Fruit fly (Drosophila melanogaster) whole organism, embryonic: ENCODE results near the gene Fer3HCH.

Experiments used
- BEAF-32 ChIP-seq: fragments of 200-800 bp; sonication (Bioruptor generic); optimal IDR thresholded peaks from 3 replicates; lab custom pipeline; 2017; ENCODE audit warnings: missing biosample characterization, missing genetic modification characterization, mild to moderate bottlenecking, moderate library complexity, missing genetic modification reagents
- CG10565 ChIP-seq: fragments of 200-800 bp; sonication (Bioruptor generic); optimal IDR thresholded peaks from 3 replicates; lab custom pipeline; 2016; ENCODE audit warnings: missing biosample characterization, mild to moderate bottlenecking, missing genetic modification characterization
- CG11085 ChIP-seq: fragments of 200-800 bp; sonication (Bioruptor generic); IDR thresholded peaks from 2 replicates; pipeline ENCODE4 v1.3.6; 2022; ENCODE audit warnings: missing biosample characterization, missing genetic modification characterization
- CG11504 ChIP-seq: fragments of 200-800 bp; sonication (Bioruptor generic); optimal IDR thresholded peaks from 3 replicates; lab custom pipeline; 2019; ENCODE audit warnings: missing biosample characterization, mild to moderate bottlenecking, missing genetic modification characterization, moderate library complexity
- CG13424 ChIP-seq: fragments of 200-800 bp; sonication (Bioruptor generic); optimal IDR thresholded peaks from 2 replicates; lab custom pipeline; 2019; ENCODE audit warnings: missing biosample characterization, mild to moderate bottlenecking, missing genetic modification characterization, moderate library complexity
- CG14860 ChIP-seq: fragments of 200-800 bp; sonication (Bioruptor generic); IDR thresholded peaks from 3 replicates; pipeline ENCODE4 v1.3.6; 2022; ENCODE audit warnings: missing biosample characterization, missing genetic modification characterization; ENCODE audit not compliant: partially characterized antibody
- CG15601 ChIP-seq: fragments of 200-800 bp; sonication (Bioruptor generic); optimal IDR thresholded peaks from 3 replicates; lab custom pipeline; 2019; ENCODE audit warnings: missing biosample characterization, mild to moderate bottlenecking, missing genetic modification characterization, moderate library complexity
- CG15696 ChIP-seq: fragments of 200-800 bp; sonication (Bioruptor generic); optimal IDR thresholded peaks from 2 replicates; lab custom pipeline; 2019; ENCODE audit warnings: missing biosample characterization, mild to moderate bottlenecking, missing genetic modification characterization, moderate library complexity
- CG16813 ChIP-seq: fragments of 200-800 bp; sonication (Bioruptor generic); IDR thresholded peaks from 3 replicates; pipeline ENCODE4 v1.3.6; 2022; ENCODE audit warnings: missing biosample characterization, missing genetic modification characterization; ENCODE audit not compliant: partially characterized antibody
- CG17912 ChIP-seq: fragments of 200-800 bp; sonication (Bioruptor generic); optimal IDR thresholded peaks from 2 replicates; lab custom pipeline; 2018; ENCODE audit warnings: missing biosample characterization, mild to moderate bottlenecking, missing genetic modification characterization
- CG1792 ChIP-seq: fragments of 200-800 bp; sonication (Bioruptor generic); optimal IDR thresholded peaks from 2 replicates; lab custom pipeline; 2016; ENCODE audit warnings: missing biosample characterization, missing genetic modification characterization
- CG2116 ChIP-seq: fragments of 200-800 bp; sonication (Bioruptor generic); optimal IDR thresholded peaks from 3 replicates; lab custom pipeline; 2018; ENCODE audit warnings: missing biosample characterization, mild to moderate bottlenecking, missing genetic modification characterization
- CG2120 ChIP-seq: fragments of 200-800 bp; sonication (Bioruptor generic); optimal IDR thresholded peaks from 3 replicates; lab custom pipeline; 2016; ENCODE audit warnings: missing biosample characterization, missing genetic modification characterization
- CG2129 ChIP-seq: fragments of 200-800 bp; sonication (Bioruptor generic); IDR thresholded peaks from 2 replicates; pipeline ENCODE4 v1.3.6; 2022; ENCODE audit warnings: missing biosample characterization, missing genetic modification characterization; ENCODE audit not compliant: partially characterized antibody
- CG3163 ChIP-seq: fragments of 200-800 bp; sonication (Bioruptor generic); optimal IDR thresholded peaks from 3 replicates; lab custom pipeline; 2016; ENCODE audit warnings: missing biosample characterization, missing genetic modification characterization
- CG33557 ChIP-seq: fragments of 200-800 bp; sonication (Bioruptor generic); optimal IDR thresholded peaks from 2 replicates; lab custom pipeline; 2019; ENCODE audit warnings: missing biosample characterization, mild to moderate bottlenecking, missing genetic modification characterization, moderate library complexity
- CG34224 ChIP-seq: fragments of 200-800 bp; sonication (Bioruptor generic); IDR thresholded peaks from 3 replicates; pipeline ENCODE4 v1.3.6; 2022; ENCODE audit warnings: missing biosample characterization, missing genetic modification characterization; ENCODE audit not compliant: partially characterized antibody
- CG34422 ChIP-seq: fragments of 200-800 bp; sonication (Bioruptor generic); IDR thresholded peaks from 3 replicates; pipeline ENCODE4 v1.3.6; 2022; ENCODE audit warnings: missing biosample characterization, missing genetic modification characterization
- CG42726 ChIP-seq: fragments of 200-800 bp; sonication (Bioruptor generic); IDR thresholded peaks from 2 replicates; pipeline ENCODE4 v1.3.6; 2022; ENCODE audit warnings: missing biosample characterization, missing genetic modification characterization; ENCODE audit not compliant: partially characterized antibody
- CG6791 ChIP-seq: fragments of 200-800 bp; sonication (Bioruptor generic); IDR thresholded peaks from 3 replicates; pipeline ENCODE4 v1.3.6; 2022; ENCODE audit warnings: missing biosample characterization, missing genetic modification characterization; ENCODE audit not compliant: partially characterized antibody
- Dll ChIP-seq: fragments of 200-800 bp; sonication (Bioruptor generic); IDR thresholded peaks from 4 replicates; pipeline ENCODE4 v1.3.6; 2022; ENCODE audit warnings: missing biosample characterization, missing genetic modification characterization; ENCODE audit not compliant: partially characterized antibody
- Doc3 ChIP-seq: fragments of 200-800 bp; sonication (Bioruptor generic); IDR thresholded peaks from 3 replicates; pipeline ENCODE4 v1.3.6; 2022; ENCODE audit warnings: missing biosample characterization, missing genetic modification characterization; ENCODE audit not compliant: partially characterized antibody
- Dref ChIP-seq: fragments of 200-800 bp; sonication (Bioruptor generic); IDR thresholded peaks from 2 replicates; pipeline ENCODE4 v1.3.6; 2022; ENCODE audit warnings: missing biosample characterization, missing genetic modification characterization
- Ets97D ChIP-seq: fragments of 200-800 bp; sonication (Bioruptor generic); optimal IDR thresholded peaks from 3 replicates; lab custom pipeline; 2016; ENCODE audit warnings: missing biosample characterization, missing genetic modification characterization
- HmgZ ChIP-seq: fragments of 200-800 bp; sonication (Bioruptor generic); optimal IDR thresholded peaks from 2 replicates; lab custom pipeline; 2018; ENCODE audit warnings: missing biosample characterization, mild to moderate bottlenecking, missing genetic modification characterization
- MBD-R2 ChIP-seq: fragments of 200-800 bp; sonication (Bioruptor generic); IDR thresholded peaks from 2 replicates; pipeline ENCODE4 v1.3.6; 2022; ENCODE audit warnings: missing biosample characterization, missing genetic modification characterization
- Max ChIP-seq: fragments of 200-800 bp; sonication (Bioruptor generic); optimal IDR thresholded peaks from 2 replicates; lab custom pipeline; 2016; ENCODE audit warnings: missing biosample characterization, mild to moderate bottlenecking, missing genetic modification characterization
- Med ChIP-seq: fragments of 200-800 bp; sonication (Bioruptor generic); peaks from one replicate; lab custom pipeline; 2016; ENCODE audit warnings: missing biosample characterization, missing genetic modification characterization, mild to moderate bottlenecking, inconsistent platforms, moderate library complexity
- Myb ChIP-seq: fragments of 200-800 bp; sonication (Bioruptor generic); optimal IDR thresholded peaks from 2 replicates; lab custom pipeline; 2016; ENCODE audit warnings: missing biosample characterization, missing genetic modification characterization
- NC2β ChIP-seq: fragments of 200-800 bp; sonication (Bioruptor generic); optimal IDR thresholded peaks from 2 replicates; lab custom pipeline; 2016; ENCODE audit warnings: missing biosample characterization, missing genetic modification characterization
- Opbp ChIP-seq: fragments of 200-800 bp; sonication (Bioruptor generic); IDR thresholded peaks from 3 replicates; pipeline ENCODE4 v1.3.6; 2022; ENCODE audit warnings: missing biosample characterization, missing genetic modification characterization; ENCODE audit not compliant: partially characterized antibody
- Rfx ChIP-seq: fragments of 200-800 bp; sonication (Bioruptor generic); IDR thresholded peaks from 2 replicates; pipeline ENCODE4 v1.3.6; 2022; ENCODE audit warnings: missing biosample characterization, missing genetic modification characterization
- Sin3A ChIP-seq: fragments of >200 bp; optimal IDR thresholded peaks from 2 replicates; lab custom pipeline; 2018
- Sox102F ChIP-seq: fragments of 200-800 bp; sonication (Bioruptor generic); optimal IDR thresholded peaks from 2 replicates; lab custom pipeline; 2018; ENCODE audit warnings: missing biosample characterization, mild to moderate bottlenecking, missing genetic modification characterization, moderate library complexity
- ara ChIP-seq: fragments of 200-800 bp; sonication (Bioruptor generic); IDR thresholded peaks from 2 replicates; pipeline ENCODE4 v1.3.6; 2022; ENCODE audit warnings: missing biosample characterization, missing genetic modification characterization
- bbx ChIP-seq: fragments of 200-800 bp; sonication (Bioruptor generic); IDR thresholded peaks from 2 replicates; pipeline ENCODE4 v1.3.6; 2022; ENCODE audit warnings: missing biosample characterization, missing genetic modification characterization; ENCODE audit not compliant: partially characterized antibody
- chinmo ChIP-seq: fragments of 200-800 bp; sonication (Bioruptor generic); IDR thresholded peaks from 4 replicates; pipeline ENCODE4 v1.3.6; 2022; ENCODE audit warnings: missing biosample characterization, missing genetic modification characterization; ENCODE audit not compliant: partially characterized antibody
- chm ChIP-seq: fragments of 200-800 bp; sonication (Bioruptor generic); IDR thresholded peaks from 2 replicates; pipeline ENCODE4 v1.3.6; 2022; ENCODE audit warnings: missing biosample characterization, missing genetic modification characterization
- da ChIP-seq: fragments of 200-800 bp; sonication (Bioruptor generic); optimal IDR thresholded peaks from 2 replicates; lab custom pipeline; 2016; ENCODE audit warnings: missing biosample characterization, missing genetic modification characterization
- esg ChIP-seq: fragments of 200-800 bp; sonication (Bioruptor generic); conservative IDR thresholded peaks from 2 replicates; pipeline ENCODE4 v1.3.6; 2022; ENCODE audit warnings: missing biosample characterization, missing genetic modification characterization
- ftz-f1 ChIP-seq: fragments of 200-800 bp; sonication (Bioruptor generic); optimal IDR thresholded peaks from 2 replicates; lab custom pipeline; 2016; ENCODE audit warnings: missing biosample characterization, missing genetic modification characterization
- hb ChIP-seq: fragments of 200-800 bp; sonication (Bioruptor generic); IDR thresholded peaks from 3 replicates; pipeline ENCODE4 v1.3.6; 2022; ENCODE audit warnings: missing biosample characterization, missing genetic modification characterization; ENCODE audit not compliant: partially characterized antibody
- hbn ChIP-seq: fragments of 200-800 bp; sonication (Bioruptor generic); IDR thresholded peaks from 2 replicates; pipeline ENCODE4 v1.3.6; 2022; ENCODE audit warnings: missing biosample characterization, missing genetic modification characterization; ENCODE audit not compliant: partially characterized antibody
- jigr1 ChIP-seq: fragments of 200-800 bp; sonication (Bioruptor generic); IDR thresholded peaks from 3 replicates; pipeline ENCODE4 v1.3.6; 2022; ENCODE audit warnings: missing biosample characterization, missing genetic modification characterization
- mld ChIP-seq: fragments of 200-800 bp; sonication (Bioruptor generic); IDR thresholded peaks from 3 replicates; pipeline ENCODE4 v1.3.6; 2022; ENCODE audit warnings: missing biosample characterization, missing genetic modification characterization; ENCODE audit not compliant: partially characterized antibody
- ssp ChIP-seq: fragments of 200-800 bp; sonication (Bioruptor generic); IDR thresholded peaks from 2 replicates; pipeline ENCODE4 v1.3.6; 2022; ENCODE audit warnings: missing biosample characterization, missing genetic modification characterization
- zen2 ChIP-seq: fragments of 200-800 bp; sonication (Bioruptor generic); IDR thresholded peaks from 3 replicates; pipeline ENCODE4 v1.3.6; 2022; ENCODE audit warnings: missing biosample characterization, missing genetic modification characterization; ENCODE audit not compliant: partially characterized antibody

Fer3HCH gene

DNA sequence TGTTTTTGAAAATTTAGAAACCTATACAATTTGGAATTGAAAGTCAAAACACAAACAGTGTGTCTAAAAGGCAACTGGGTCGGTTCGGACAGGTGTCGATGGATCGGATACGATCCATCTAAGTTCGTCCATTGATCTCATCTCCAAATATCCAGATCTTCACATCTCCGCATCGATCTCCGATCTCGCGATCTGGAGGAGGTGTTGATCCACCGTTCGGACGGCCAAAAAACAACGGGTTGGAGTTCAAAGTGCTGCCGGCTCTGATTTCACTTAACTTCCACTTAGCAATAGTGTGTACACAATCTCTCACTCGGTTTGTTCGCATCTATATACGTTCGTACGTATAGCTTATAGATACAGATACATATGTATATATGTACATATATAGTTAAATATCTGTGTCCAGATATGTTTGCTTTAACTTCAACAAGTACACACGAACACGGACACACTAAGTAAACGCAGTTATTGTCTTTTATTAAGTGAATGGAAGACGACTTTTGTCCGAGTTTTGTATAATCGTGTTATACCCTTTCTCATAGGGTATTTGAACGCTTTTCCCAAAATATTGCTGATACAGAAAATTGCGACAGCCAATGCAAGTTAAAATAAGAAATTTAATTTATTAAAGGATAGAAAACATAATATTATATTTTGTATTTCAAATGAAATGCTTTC is at the start of gene Fer3HCH (continued):
- no peak for TF ChIP-seq Sin3A (lab: Kevin White, UChicago)
- TF ChIP-seq CG3163 (GFP tag; lab: Kevin White, UChicago): no peak
- TF ChIP-seq CG2120 (GFP tag; lab: Kevin White, UChicago): no peak
- no peak for TF ChIP-seq ssp
- TF ChIP-seq chm (GFP tag; lab: Robert Waterston, UW): no peak
- TF ChIP-seq CG11504: peak; percentile 11
- no peak for TF ChIP-seq CG17912 (GFP tag; lab: Kevin White, UChicago)
- TF ChIP-seq CG10565: no peak
- TF ChIP-seq CG15601 (tag; lab: Kevin White, UChicago): peak; percentile 20
- TF ChIP-seq jigr1 (GFP tag; lab: Robert Waterston, UW): no peak
- TF ChIP-seq CG15696 (tag; lab: Kevin White, UChicago): peak; percentile 50
- TF ChIP-seq CG13424 (tag; lab: Kevin White, UChicago): peak; percentile 30
- no peak for TF ChIP-seq CG11085 (GFP tag; lab: Robert Waterston, UW)
- TF ChIP-seq CG16813 (GFP tag; lab: Robert Waterston, UW): no peak
- no peak for TF ChIP-seq da (GFP tag; lab: Kevin White, UChicago)
- TF ChIP-seq CG33557 (GFP tag; lab: Kevin White, UChicago): peak; percentile 5
- TF ChIP-seq ftz-f1 (GFP tag; lab: Kevin White, UChicago): no peak
- peak; percentile 42 for TF ChIP-seq Sox102F (GFP tag; lab: Kevin White, UChicago)

DNA sequence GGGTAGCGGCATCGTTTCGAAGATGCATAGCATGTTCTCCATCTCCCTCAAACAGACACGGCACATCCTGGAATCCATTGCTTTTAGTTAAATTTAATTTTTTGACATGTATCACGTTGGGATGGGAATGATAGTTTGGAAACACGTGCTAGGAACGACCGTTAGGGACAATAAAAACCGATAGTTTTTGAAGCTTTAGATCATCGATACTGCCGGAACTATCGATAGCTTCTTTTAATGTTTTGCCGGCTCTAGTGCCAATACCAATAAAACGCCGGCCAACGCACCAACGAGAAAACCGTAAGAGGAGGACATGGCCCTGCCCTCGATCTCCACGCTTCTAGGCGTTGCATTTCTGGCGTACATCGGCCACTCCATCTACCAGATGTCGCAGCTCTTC is 46.8 kb upstream of the Fer3HCH start, which contains the start of the genes CG4318 and CG4332:
Gene CG4318 (minus strand): TSS at position 142 of the 400 bp plus-strand sequence.
Gene CG4332 (plus strand): TSS at position 256 of the 400 bp plus-strand sequence.
- TF ChIP-seq chinmo (peak; percentile 85; the same call in 1 of the 4 replicates), CG34422 (GFP tag; lab: Robert Waterston, UW) (peak; percentile 45; the same call in 1 of the 3 replicates), CG42726 (peak; percentile 84), Dll (GFP tag; lab: Robert Waterston, UW) (peak; percentile 90), hbn (GFP tag; lab: Robert Waterston, UW) (peak; percentile 82), hb (GFP tag; lab: Robert Waterston, UW) (peak; percentile 74), CG2129 (peak; percentile 59; the same call in 1 of the 2 replicates), esg (no peak), CG14860 (peak; percentile 75), ftz-f1 (GFP tag; lab: Kevin White, UChicago) (peak; percentile 2), zen2 (GFP tag; lab: Robert Waterston, UW) (peak; percentile 90), mld (GFP tag; lab: Robert Waterston, UW) (peak; percentile 83), ara (GFP tag; lab: Robert Waterston, UW) (peak; percentile 6; the same call in 1 of the 2 replicates), Med (GFP tag; lab: Kevin White, UChicago) (peak; percentile 78), HmgZ (tag; lab: Kevin White, UChicago) (peak; percentile 21), CG34224 (peak; percentile 87), CG6791 (GFP tag; lab: Robert Waterston, UW) (peak; percentile 90), Opbp (GFP tag; lab: Robert Waterston, UW) (peak; percentile 89), Myb (GFP tag; lab: Kevin White, UChicago) (peak; percentile 92), Rfx (peak; percentile 38; the same call in 1 of the 2 replicates), Doc3 (GFP tag; lab: Robert Waterston, UW) (peak; percentile 87), CG2116 (peak; percentile 41), CG1792 (GFP tag; lab: Kevin White, UChicago) (no peak), BEAF-32 (GFP tag; lab: Kevin White, UChicago) (peak; percentile 79), Ets97D (GFP tag; lab: Kevin White, UChicago) (peak; percentile 40), bbx (GFP tag; lab: Robert Waterston, UW) (peak; percentile 94), Dref (GFP tag; lab: Robert Waterston, UW) (peak; percentile 82), MBD-R2 (GFP tag; lab: Robert Waterston, UW) (peak; percentile 87), Max (GFP tag; lab: Kevin White, UChicago) (peak; percentile 44), NC2β (GFP tag; lab: Kevin White, UChicago) (no peak)
